Worm (Caenorhabditis elegans) whole organism, L1 larva: Measurements from ENCODE around the gene B0524.3.

Experiments used
- blmp-1 ChIP-seq: fragments of 150-350 bp; optimal IDR thresholded peaks from 2 replicates; lab custom pipeline; 2014; ENCODE audit warnings: missing biosample characterization, missing genetic modification characterization
- ceh-8 ChIP-seq: fragments of 200-800 bp; sonication (Bioruptor generic); optimal IDR thresholded peaks from 2 replicates; lab custom pipeline; 2018; ENCODE audit warnings: mild to moderate bottlenecking, missing genetic modification characterization, moderate library complexity, missing compliant biosample characterization
- ces-1 ChIP-seq: fragments of 150-350 bp; optimal IDR thresholded peaks from 2 replicates; lab custom pipeline; 2014; ENCODE audit warnings: missing biosample characterization, missing genetic modification reagents, missing genetic modification characterization
- efl-1 ChIP-seq, 4 experiments: fragments of 150-350 bp; optimal IDR thresholded peaks in 3 of 4; peaks in 1 of 4; 1 replicate in 1 of 4; 2 replicates in 3 of 4; lab custom pipeline; 2014; ENCODE audit warnings: missing biosample characterization in 2 of 4, missing genetic modification characterization in 2 of 4, missing genetic modification reagents in 2 of 4
- elt-2 ChIP-seq: sonication (generic microtip); optimal IDR thresholded peaks from 2 replicates; lab custom pipeline; 2016; ENCODE audit warnings: missing genetic modification characterization, mild to moderate bottlenecking, inconsistent platforms, missing compliant biosample characterization, missing genetic modification reagents
- fkh-4 ChIP-seq: sonication (generic microtip); optimal IDR thresholded peaks from 2 replicates; lab custom pipeline; 2016; ENCODE audit warnings: missing compliant biosample characterization, missing genetic modification characterization, borderline replicate concordance
- hpl-2 ChIP-seq: fragments of 150-350 bp; optimal IDR thresholded peaks from 2 replicates; lab custom pipeline; 2014; ENCODE audit warnings: missing biosample characterization, missing genetic modification reagents, missing genetic modification characterization
- isw-1 ChIP-seq: fragments of 200-800 bp; sonication (Bioruptor generic); IDR thresholded peaks from 2 replicates; pipeline ENCODE4 v1.3.6; 2022; ENCODE audit warnings: missing genetic modification characterization, missing compliant biosample characterization
- jun-1 ChIP-seq: fragments of 150-350 bp; optimal IDR thresholded peaks from 2 replicates; lab custom pipeline; 2014; ENCODE audit warnings: missing biosample characterization, missing genetic modification reagents, missing genetic modification characterization
- lin-14 ChIP-seq: fragments of 200-800 bp; sonication (Bioruptor generic); optimal IDR thresholded peaks from 2 replicates; lab custom pipeline; 2018; ENCODE audit warnings: mild to moderate bottlenecking, missing genetic modification characterization, moderate library complexity, missing compliant biosample characterization
- lin-39 ChIP-seq: fragments of 150-350 bp; optimal IDR thresholded peaks from 2 replicates; lab custom pipeline; 2014; ENCODE audit warnings: missing biosample characterization, missing genetic modification reagents, missing genetic modification characterization
- lsy-2 ChIP-seq, 2 experiments: fragments of 150-350 bp; optimal IDR thresholded peaks; 2 replicates each; lab custom pipeline; 2014; ENCODE audit warnings: missing biosample characterization in 2 of 2, missing genetic modification characterization in 2 of 2
- mep-1 ChIP-seq: fragments of 150-350 bp; optimal IDR thresholded peaks from 2 replicates; lab custom pipeline; 2014; ENCODE audit warnings: missing biosample characterization, missing genetic modification characterization
- nhr-12 ChIP-seq: sonication (generic microtip); optimal IDR thresholded peaks from 2 replicates; lab custom pipeline; 2017; ENCODE audit warnings: missing biosample characterization, missing genetic modification characterization
- nhr-71 ChIP-seq: sonication (generic microtip); optimal IDR thresholded peaks from 2 replicates; lab custom pipeline; 2016; ENCODE audit warnings: mild to moderate bottlenecking, missing genetic modification characterization, moderate library complexity, missing compliant biosample characterization
- nhr-77 ChIP-seq: fragments of 150-350 bp; optimal IDR thresholded peaks from 2 replicates; lab custom pipeline; 2014; ENCODE audit warnings: missing biosample characterization, missing genetic modification characterization
- nhr-85 ChIP-seq: sonication (generic microtip); peaks from one replicate; lab custom pipeline; 2016; ENCODE audit warnings: missing genetic modification characterization, inconsistent platforms, missing compliant biosample characterization
- skn-1 ChIP-seq: fragments of 150-350 bp; optimal IDR thresholded peaks from 2 replicates; lab custom pipeline; 2014; ENCODE audit warnings: missing biosample characterization, missing genetic modification characterization
- sup-37 ChIP-seq: fragments of 200-800 bp; sonication (Bioruptor generic); optimal IDR thresholded peaks from 2 replicates; lab custom pipeline; 2018; ENCODE audit warnings: mild to moderate bottlenecking, missing genetic modification characterization, missing compliant biosample characterization
- unc-130 ChIP-seq: fragments of 150-350 bp; optimal IDR thresholded peaks from 2 replicates; lab custom pipeline; 2017; ENCODE audit warnings: missing biosample characterization, missing genetic modification characterization, inconsistent platforms
- unc-30 ChIP-seq: sonication (generic microtip); optimal IDR thresholded peaks from 2 replicates; lab custom pipeline; 2017; ENCODE audit warnings: missing biosample characterization, missing genetic modification characterization
- ztf-11 ChIP-seq, 2 experiments: sonication (generic microtip); optimal IDR thresholded peaks; 2 replicates each; lab custom pipeline; 2016 to 2017; ENCODE audit warnings: missing genetic modification characterization in 2 of 2, missing biosample characterization in 1 of 2, missing compliant biosample characterization in 1 of 2

B0524.3 gene

ce11 chrIII:1938712-1939624, 51.5 kb downstream of the B0524.3 start:
- TF ChIP-seq ztf-11 (tag; optimal IDR thresholded peaks at IDR 0.05; lab: Kevin White, UChicago) (no peak), jun-1 (no peak), skn-1 (tag; lab: Kevin White, UChicago) (no peak), fkh-4 (tag; lab: Kevin White, UChicago) (no peak), blmp-1 (tag; lab: Kevin White, UChicago) (no peak), mep-1 (no peak), ces-1 (GFP tag; lab: Kevin White, UChicago) (no peak), lin-14 (GFP tag; lab: Kevin White, UChicago) (no peak), isw-1 (GFP tag; lab: Robert Waterston, UW) (no peak), lsy-2 (tag; optimal IDR thresholded peaks at IDR 0.05; lab: Kevin White, UChicago) (peak; percentile 55 to 58), nhr-71 (tag; lab: Kevin White, UChicago) (no peak), nhr-77 (tag; lab: Kevin White, UChicago) (no peak), ceh-8 (GFP tag; lab: Kevin White, UChicago) (peak; percentile 0), unc-30 (tag; lab: Kevin White, UChicago) (no peak), lin-39 (tag; lab: Kevin White, UChicago) (no peak), unc-130 (tag; lab: Kevin White, UChicago) (no peak), nhr-12 (tag; lab: Kevin White, UChicago) (no peak), efl-1 (optimal IDR thresholded peaks at IDR 0.05; lab: Kevin White, UChicago) (no peak), efl-1 (GFP tag; optimal IDR thresholded peaks at IDR 0.05 in 1 of 2; lab: Kevin White, UChicago) (peak in 1 of 2 experiments; percentile 77), elt-2 (tag; lab: Kevin White, UChicago) (no peak), nhr-85 (peak; percentile 61), sup-37 (no peak), hpl-2 (no peak)
